Worm (Caenorhabditis elegans) whole organism, L3 larva: Measurements from ENCODE around the gene pepm-1.

ENCODE experiments used
- R02D3.7 ChIP-seq: fragments of 150-350 bp; optimal IDR thresholded peaks from 2 replicates; lab custom pipeline; 2014; ENCODE audit warnings: missing biosample characterization, missing genetic modification characterization
- ama-1 ChIP-seq: fragments of 150-350 bp; optimal IDR thresholded peaks from 2 replicates; lab custom pipeline; 2018
- ceh-16 ChIP-seq: sonication (generic microtip); optimal IDR thresholded peaks from 2 replicates; lab custom pipeline; 2017; ENCODE audit warnings: missing biosample characterization, missing genetic modification characterization
- ceh-28 ChIP-seq: fragments of 150-350 bp; optimal IDR thresholded peaks from 2 replicates; lab custom pipeline; 2014; ENCODE audit warnings: missing biosample characterization, missing genetic modification reagents, missing genetic modification characterization
- ceh-82 ChIP-seq: fragments of 150-350 bp; optimal IDR thresholded peaks from 2 replicates; lab custom pipeline; 2014; ENCODE audit warnings: missing biosample characterization, missing genetic modification characterization
- ceh-9 ChIP-seq: sonication (generic microtip); optimal IDR thresholded peaks from 2 replicates; lab custom pipeline; 2018; ENCODE audit warnings: missing biosample characterization, missing genetic modification characterization
- daf-12 ChIP-seq: fragments of 150-350 bp; optimal IDR thresholded peaks from 2 replicates; lab custom pipeline; 2014; ENCODE audit warnings: missing biosample characterization, missing genetic modification reagents, missing genetic modification characterization
- egl-5 ChIP-seq: fragments of 150-350 bp; optimal IDR thresholded peaks from 2 replicates; lab custom pipeline; 2017; ENCODE audit warnings: missing biosample characterization, missing genetic modification reagents, missing genetic modification characterization, inconsistent platforms
- elt-1 ChIP-seq: fragments of 150-350 bp; optimal IDR thresholded peaks from 2 replicates; lab custom pipeline; 2014; ENCODE audit warnings: missing biosample characterization, missing genetic modification characterization
- elt-2 ChIP-seq: sonication (generic microtip); optimal IDR thresholded peaks from 2 replicates; lab custom pipeline; 2016; ENCODE audit warnings: missing genetic modification reagents, mild to moderate bottlenecking, missing genetic modification characterization, missing compliant biosample characterization
- eor-1 ChIP-seq, 2 experiments: fragments of 150-350 bp; optimal IDR thresholded peaks; 2 replicates each; lab custom pipeline; 2014 to 2018; ENCODE audit warnings: missing biosample characterization in 2 of 2, missing genetic modification characterization in 2 of 2
- fkh-10 ChIP-seq: sonication (generic microtip); optimal IDR thresholded peaks from 2 replicates; lab custom pipeline; 2017; ENCODE audit warnings: missing biosample characterization, missing genetic modification reagents, missing genetic modification characterization
- fkh-2 ChIP-seq: fragments of 150-350 bp; optimal IDR thresholded peaks from 2 replicates; lab custom pipeline; 2014; ENCODE audit warnings: missing biosample characterization, missing genetic modification reagents, missing genetic modification characterization
- fos-1 ChIP-seq: fragments of 150-350 bp; optimal IDR thresholded peaks from 2 replicates; lab custom pipeline; 2014; ENCODE audit warnings: missing biosample characterization, missing genetic modification characterization
- hmg-11 ChIP-seq: sonication (generic microtip); optimal IDR thresholded peaks from 2 replicates; lab custom pipeline; 2016; ENCODE audit warnings: missing genetic modification characterization, missing compliant biosample characterization
- jun-1 ChIP-seq: fragments of 150-350 bp; optimal IDR thresholded peaks from 2 replicates; lab custom pipeline; 2014; ENCODE audit warnings: missing biosample characterization, missing genetic modification reagents, missing genetic modification characterization
- lin-15B ChIP-seq: fragments of 150-350 bp; optimal IDR thresholded peaks from 2 replicates; lab custom pipeline; 2014; ENCODE audit warnings: missing biosample characterization, missing genetic modification characterization
- lin-39 ChIP-seq: fragments of 150-350 bp; optimal IDR thresholded peaks from 2 replicates; lab custom pipeline; 2018; ENCODE audit warnings: missing biosample characterization, missing genetic modification reagents, missing genetic modification characterization
- lsy-12 ChIP-seq: sonication (generic microtip); optimal IDR thresholded peaks from 2 replicates; lab custom pipeline; 2016; ENCODE audit warnings: mild to moderate bottlenecking, missing genetic modification characterization, missing compliant biosample characterization
- mdl-1 ChIP-seq: fragments of 150-350 bp; optimal IDR thresholded peaks from 2 replicates; lab custom pipeline; 2014; ENCODE audit warnings: missing biosample characterization, missing genetic modification characterization
- mml-1 ChIP-seq: fragments of 150-350 bp; sonication (generic microtip); optimal IDR thresholded peaks from 3 replicates; lab custom pipeline; 2014; ENCODE audit warnings: missing biosample characterization, missing genetic modification characterization
- nfya-1 ChIP-seq: sonication (generic microtip); optimal IDR thresholded peaks from 2 replicates; lab custom pipeline; 2017; ENCODE audit warnings: missing genetic modification characterization, mild to moderate bottlenecking, missing compliant biosample characterization, antibody characterized with exemption, moderate library complexity; ENCODE audit not compliant: insufficient read depth
- nhr-12 ChIP-seq: fragments of 150-350 bp; optimal IDR thresholded peaks from 2 replicates; lab custom pipeline; 2014; ENCODE audit warnings: missing biosample characterization, missing genetic modification characterization
- nhr-23 ChIP-seq: fragments of 150-350 bp; optimal IDR thresholded peaks from 2 replicates; lab custom pipeline; 2014; ENCODE audit warnings: missing biosample characterization, missing genetic modification reagents, missing genetic modification characterization
- nhr-25 ChIP-seq: sonication (generic microtip); optimal IDR thresholded peaks from 2 replicates; lab custom pipeline; 2017; ENCODE audit warnings: missing biosample characterization, missing genetic modification characterization
- nhr-28 ChIP-seq: fragments of 150-350 bp; optimal IDR thresholded peaks from 2 replicates; lab custom pipeline; 2014; ENCODE audit warnings: missing biosample characterization, missing genetic modification characterization
- nhr-43 ChIP-seq: sonication (generic microtip); optimal IDR thresholded peaks from 2 replicates; lab custom pipeline; 2016; ENCODE audit warnings: mild to moderate bottlenecking, missing genetic modification characterization, missing compliant biosample characterization; ENCODE audit not compliant: poor library complexity, severe bottlenecking
- nhr-67 ChIP-seq: fragments of 150-350 bp; optimal IDR thresholded peaks from 2 replicates; lab custom pipeline; 2014; ENCODE audit warnings: missing biosample characterization, missing genetic modification characterization
- nhr-77 ChIP-seq: fragments of 150-350 bp; optimal IDR thresholded peaks from 2 replicates; lab custom pipeline; 2014; ENCODE audit warnings: missing biosample characterization, missing genetic modification characterization
- pha-4 ChIP-seq: fragments of 150-350 bp; optimal IDR thresholded peaks from 2 replicates; lab custom pipeline; 2014; ENCODE audit warnings: missing biosample characterization, missing genetic modification reagents, missing genetic modification characterization
- pqm-1 ChIP-seq: fragments of 150-350 bp; optimal IDR thresholded peaks from 2 replicates; lab custom pipeline; 2017; ENCODE audit warnings: missing biosample characterization, missing genetic modification characterization, inconsistent platforms
- sea-2 ChIP-seq: fragments of 150-350 bp; sonication (generic microtip); optimal IDR thresholded peaks from 4 replicates; lab custom pipeline; 2014; ENCODE audit warnings: missing biosample characterization, missing genetic modification reagents, missing genetic modification characterization
- skn-1 ChIP-seq: fragments of 150-350 bp; optimal IDR thresholded peaks from 2 replicates; lab custom pipeline; 2014; ENCODE audit warnings: missing biosample characterization, missing genetic modification characterization
- snpc-4 ChIP-seq: fragments of 150-350 bp; optimal IDR thresholded peaks from 2 replicates; lab custom pipeline; 2014; ENCODE audit warnings: missing biosample characterization, missing genetic modification characterization
- tbx-2 ChIP-seq: sonication (generic microtip); optimal IDR thresholded peaks from 2 replicates; lab custom pipeline; 2016; ENCODE audit warnings: mild to moderate bottlenecking, missing genetic modification characterization, missing compliant biosample characterization
- unc-39 ChIP-seq: sonication (generic microtip); optimal IDR thresholded peaks from 4 replicates; lab custom pipeline; 2017; ENCODE audit warnings: missing biosample characterization, missing genetic modification characterization
- unc-62 ChIP-seq: fragments of 150-350 bp; sonication (generic microtip); optimal IDR thresholded peaks from 4 replicates; lab custom pipeline; 2014; ENCODE audit warnings: missing biosample characterization, missing genetic modification reagents, missing genetic modification characterization
- zag-1 ChIP-seq: fragments of 150-350 bp; optimal IDR thresholded peaks from 2 replicates; lab custom pipeline; 2014; ENCODE audit warnings: missing biosample characterization, missing genetic modification characterization
- ztf-11 ChIP-seq: fragments of 150-350 bp; optimal IDR thresholded peaks from 2 replicates; lab custom pipeline; 2014; ENCODE audit warnings: missing biosample characterization, missing genetic modification characterization
- ztf-4 ChIP-seq: fragments of 150-350 bp; optimal IDR thresholded peaks from 2 replicates; lab custom pipeline; 2014; ENCODE audit warnings: missing biosample characterization, missing genetic modification characterization

The pepm-1 gene

ce11 chrV:14361973-14362372 lies 33.1 kb downstream of the pepm-1 start:
- no peak for TF ChIP-seq nhr-28 (tag; lab: Kevin White, UChicago)
- TF ChIP-seq nfya-1 (tag; lab: Kevin White, UChicago), result no peak
- no peak for TF ChIP-seq nhr-12
- TF ChIP-seq hmg-11 (tag; lab: Kevin White, UChicago), result no peak
- no peak for TF ChIP-seq ztf-4 (tag; lab: Kevin White, UChicago)
- no peak for TF ChIP-seq unc-62 (GFP tag; lab: Kevin White, UChicago)
- no peak for TF ChIP-seq mml-1 (tag; lab: Kevin White, UChicago)

- peak; percentile 88 for TF ChIP-seq nhr-25 (tag; lab: Kevin White, UChicago)
- peak; percentile 33 for TF ChIP-seq ztf-11 (tag; lab: Kevin White, UChicago)
- peak; percentile 29 for TF ChIP-seq lsy-12 (tag; lab: Kevin White, UChicago)
- peak; percentile 46 for TF ChIP-seq nhr-43 (tag; lab: Kevin White, UChicago)
- peak; percentile 66 for TF ChIP-seq hmg-11 (tag; lab: Kevin White, UChicago)
- TF ChIP-seq fos-1 (tag; lab: Kevin White, UChicago), result no peak
- peak; percentile 35 for TF ChIP-seq ama-1 (lab: Kevin White, UChicago)
- no peak for TF ChIP-seq elt-2
- peak; percentile 14 for TF ChIP-seq nhr-23 (tag; lab: Kevin White, UChicago)
- TF ChIP-seq fkh-10 (GFP tag; lab: Kevin White, UChicago), result no peak
- TF ChIP-seq lin-39, result peak; percentile 47
- TF ChIP-seq nfya-1 (tag; lab: Kevin White, UChicago), result peak; percentile 100
These were observed 35.8 kb downstream of the pepm-1 start for ce11 chrV:14364586-14365248.

- TF ChIP-seq R02D3.7 (tag; lab: Kevin White, UChicago) (peak; percentile 52), nhr-67 (no peak), tbx-2 (peak; percentile 88), ama-1 (lab: Kevin White, UChicago) (no peak), eor-1 (tag; optimal IDR thresholded peaks at IDR 0.05; lab: Kevin White, UChicago) (no peak), ceh-82 (peak; percentile 72), skn-1 (tag; lab: Kevin White, UChicago) (peak; percentile 63), elt-1 (tag; lab: Kevin White, UChicago) (peak; percentile 22), snpc-4 (tag; lab: Kevin White, UChicago) (peak; percentile 44), nhr-12 (no peak), fos-1 (tag; lab: Kevin White, UChicago) (peak; percentile 82), sea-2 (GFP tag; lab: Kevin White, UChicago) (no peak), fkh-2 (peak; percentile 63), egl-5 (tag; lab: Kevin White, UChicago) (no peak), unc-39 (tag; lab: Kevin White, UChicago) (no peak), pqm-1 (tag; lab: Kevin White, UChicago) (peak; percentile 39), nhr-77 (tag; lab: Kevin White, UChicago) (no peak), daf-12 (tag; lab: Kevin White, UChicago) (peak; percentile 99), zag-1 (tag; lab: Kevin White, UChicago) (peak; percentile 65), ceh-9 (tag; lab: Kevin White, UChicago) (no peak), lin-15B (tag; lab: Kevin White, UChicago) (peak; percentile 24), pha-4 (no peak), ceh-16 (tag; lab: Kevin White, UChicago) (no peak), lsy-12 (tag; lab: Kevin White, UChicago) (peak; percentile 86), jun-1 (peak; percentile 15), elt-2 (peak; percentile 32), ceh-28 (tag; lab: Kevin White, UChicago) (peak; percentile 72), ztf-11 (tag; lab: Kevin White, UChicago) (peak; percentile 38), mdl-1 (tag; lab: Kevin White, UChicago) (peak; percentile 70), nfya-1 (tag; lab: Kevin White, UChicago) (peak; percentile 95), nhr-23 (tag; lab: Kevin White, UChicago) (peak; percentile 90), nhr-43 (tag; lab: Kevin White, UChicago) (peak; percentile 74), hmg-11 (tag; lab: Kevin White, UChicago) (peak; percentile 83), nhr-28 (tag; lab: Kevin White, UChicago) (no peak), unc-62 (GFP tag; lab: Kevin White, UChicago) (peak; percentile 85), nhr-25 (tag; lab: Kevin White, UChicago) (peak; percentile 77), lin-39 (peak; percentile 82)
- TF ChIP-seq, all 47 proteins: peak for 25
These were observed 37.6 kb downstream of the pepm-1 start for ce11 chrV:14366487-14366962.
